Fruit fly (Drosophila melanogaster) S2 (cell line): ENCODE measurements around the gene Klp10A.
A peak's percentile ranks its signal among the peaks of the same experiment; 100 is the strongest.
"Not testable (repeated sequence)": the region's sequence is repeated elsewhere in the genome, so short reads cannot be mapped to it uniquely, and the experiment has no call there.

Experiments used
- CG8478 ChIP-seq: fragments of >200 bp; optimal IDR thresholded peaks from 2 replicates; lab custom pipeline; 2018
- CTCF ChIP-seq, 2 experiments: fragments of >200 bp; optimal IDR thresholded peaks; 2 replicates each; lab custom pipeline; 2018

Gene Klp10A

DNA sequence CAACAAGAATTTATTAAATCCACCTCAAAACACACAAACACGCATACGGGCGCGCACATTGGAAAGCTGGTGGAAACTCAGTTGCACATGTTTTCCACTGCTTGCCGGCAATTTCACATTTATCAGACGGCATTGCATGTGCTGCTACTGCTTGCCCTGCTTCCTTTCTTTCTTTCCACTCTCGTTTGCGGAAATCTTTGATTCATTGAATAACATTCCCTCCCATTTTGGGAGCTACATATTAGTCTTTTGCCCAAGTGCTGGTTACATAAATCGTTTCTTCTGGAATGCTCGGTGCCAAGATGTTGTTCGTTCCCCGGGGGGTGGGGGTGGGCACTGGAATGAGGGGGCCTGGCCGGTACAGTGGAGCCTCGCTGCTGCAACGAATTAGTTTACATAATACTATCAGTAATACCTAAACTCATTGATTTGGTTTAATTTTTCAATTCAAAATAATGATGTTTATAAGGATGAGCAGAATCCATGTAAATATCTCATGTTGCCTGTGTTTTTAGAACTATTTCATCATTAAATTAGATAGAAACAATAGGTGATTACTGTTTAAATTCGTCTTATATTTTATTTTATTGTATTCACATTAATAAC lies 28.0 kb downstream of the Klp10A start:
- TF ChIP-seq CG8478 (lab: Kevin White, UChicago): no peak
- TF ChIP-seq CTCF (optimal IDR thresholded peaks at IDR 0.05; lab: Kevin White, UChicago): peak; percentile 40 to 49

DNA sequence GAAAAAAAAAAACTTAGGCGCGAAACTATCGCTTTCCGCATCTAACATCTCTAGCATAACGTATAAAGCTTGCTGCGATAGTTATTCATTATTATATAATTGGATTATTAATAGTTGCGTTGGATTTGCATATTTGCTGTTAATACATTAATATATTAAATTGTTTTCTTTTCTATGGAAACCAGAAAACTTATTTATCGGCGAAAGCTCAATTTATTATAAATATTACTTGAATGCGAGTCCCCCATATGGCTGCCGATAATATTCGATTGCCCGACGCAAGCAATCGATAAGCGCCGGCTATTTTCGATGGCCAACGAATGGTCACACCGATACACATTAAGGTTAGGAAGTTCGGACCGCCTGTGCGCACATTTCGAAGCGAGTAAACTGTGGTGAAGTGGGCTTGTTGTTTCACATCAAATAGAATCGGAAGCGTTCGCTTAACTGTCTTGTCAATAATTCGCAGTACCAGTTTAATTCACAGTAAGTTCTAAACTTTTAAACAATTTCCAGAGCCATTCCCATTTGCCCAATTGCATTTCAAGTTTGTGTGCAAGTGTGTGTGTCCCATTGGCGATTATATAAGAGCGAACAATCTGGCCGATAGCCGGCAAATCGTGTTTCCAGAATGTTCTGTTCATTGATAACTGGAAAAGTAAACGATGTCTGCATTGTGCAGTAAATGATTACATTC lies 28.6 kb downstream of the Klp10A start, which contains the start of gene Hsp60A:
Hsp60A (plus strand) TSS at position 335 of the 697 bp plus-strand sequence.
- TF ChIP-seq CG8478 (lab: Kevin White, UChicago): no peak
- no peak for TF ChIP-seq CTCF (optimal IDR thresholded peaks at IDR 0.05; lab: Kevin White, UChicago)

- TF ChIP-seq CG8478 (lab: Kevin White, UChicago); CTCF (optimal IDR thresholded peaks at IDR 0.05; lab: Kevin White, UChicago): not testable (repeated sequence)
Measured at dm6 chrX:11095973-11096372, 40.9 kb downstream of the Klp10A start, which contains the start of gene CG42249. Gene CG42249, plus strand, starts transcription at chrX:11096273.

dm6 chrX:11095276-11095675 lies 41.6 kb downstream of the Klp10A start:
- no peak for TF ChIP-seq CG8478 (lab: Kevin White, UChicago)
- TF ChIP-seq CTCF (optimal IDR thresholded peaks at IDR 0.05; lab: Kevin White, UChicago): no peak

DNA sequence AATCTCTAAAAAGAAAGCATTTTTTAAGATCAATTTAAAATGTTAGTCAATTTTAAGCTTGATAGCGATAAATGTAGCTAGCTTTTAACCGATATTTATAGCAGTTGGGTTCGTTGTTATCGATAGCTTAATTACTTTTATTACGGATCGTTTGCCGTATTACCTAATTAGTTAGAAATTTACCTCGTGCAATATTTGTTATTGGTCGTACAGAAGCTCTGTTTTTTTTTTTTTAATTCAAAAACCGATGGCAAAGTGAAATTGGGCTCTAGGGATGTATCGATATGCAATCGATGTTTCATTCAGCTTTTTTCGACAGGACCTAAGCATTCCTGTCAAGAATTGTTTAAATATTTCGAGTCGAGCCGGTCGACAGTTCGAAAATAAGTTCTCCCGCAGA lies 44.7 kb downstream of the Klp10A start, which contains the start of gene CG2061:
CG2061 (plus strand) TSS at position 292 of the 400 bp plus-strand sequence.
- TF ChIP-seq CTCF (optimal IDR thresholded peaks at IDR 0.05; lab: Kevin White, UChicago): no peak
- no peak for TF ChIP-seq CG8478 (lab: Kevin White, UChicago)

- no peak for TF ChIP-seq CG8478 (lab: Kevin White, UChicago)
- no peak for TF ChIP-seq CTCF (optimal IDR thresholded peaks at IDR 0.05; lab: Kevin White, UChicago)
Measured at dm6 chrX:11090161-11090560, 46.8 kb downstream of the Klp10A start, which contains the start of gene CG2076. Gene CG2076, plus strand, starts transcription at chrX:11090210.

dm6 chrX:11088778-11089340 lies 48.1 kb downstream of the Klp10A start, which contains the start of gene Vago:
Gene Vago, plus strand, starts transcription at chrX:11089290.
- TF ChIP-seq CTCF (optimal IDR thresholded peaks at IDR 0.05; lab: Kevin White, UChicago) (no peak), CG8478 (lab: Kevin White, UChicago) (no peak)

DNA sequence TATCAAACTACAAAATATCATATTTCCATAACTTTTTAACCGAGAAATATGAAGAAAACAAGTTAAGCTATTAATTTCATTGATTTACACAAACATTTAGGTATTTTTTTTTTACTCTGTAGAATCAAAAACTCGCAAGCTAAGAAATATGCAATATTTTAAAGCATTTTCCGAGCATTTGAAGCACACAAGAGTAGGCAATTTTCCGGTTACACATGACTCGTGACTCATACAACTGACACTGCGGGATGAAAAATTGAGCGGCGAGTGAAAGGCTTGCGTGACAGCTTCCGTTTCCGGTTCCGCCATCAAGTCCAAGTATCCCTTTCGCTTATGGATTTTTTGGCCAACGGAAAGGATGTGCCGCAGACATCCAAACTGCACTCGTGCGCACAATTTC lies 49.5 kb downstream of the Klp10A start:
- TF ChIP-seq CTCF (optimal IDR thresholded peaks at IDR 0.05; lab: Kevin White, UChicago) (no peak), CG8478 (lab: Kevin White, UChicago) (no peak)

DNA sequence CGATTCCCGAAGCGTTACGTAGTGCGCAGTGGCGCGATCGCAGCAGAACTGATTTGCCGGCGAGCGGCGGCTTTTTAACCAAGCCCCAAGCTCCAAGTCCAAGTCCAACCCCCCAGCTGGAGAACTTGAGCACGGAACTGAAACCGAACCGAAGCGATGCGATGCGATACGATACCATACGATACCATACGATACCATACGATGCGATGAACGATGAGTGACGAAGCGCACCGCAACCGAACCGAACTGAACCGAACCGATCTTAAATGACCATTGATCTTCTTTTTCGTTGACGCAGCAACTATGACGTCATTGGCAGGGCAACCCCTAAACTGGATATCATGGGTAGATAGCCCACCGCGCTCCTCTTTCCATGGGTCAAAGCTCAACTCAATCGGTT lies 50.7 kb downstream of the Klp10A start, which contains the start of gene sev:
sev (minus strand) TSS at position 50 of the 400 bp plus-strand sequence.
- no peak for TF ChIP-seq CTCF (optimal IDR thresholded peaks at IDR 0.05; lab: Kevin White, UChicago)
- TF ChIP-seq CG8478 (lab: Kevin White, UChicago): no peak

DNA sequence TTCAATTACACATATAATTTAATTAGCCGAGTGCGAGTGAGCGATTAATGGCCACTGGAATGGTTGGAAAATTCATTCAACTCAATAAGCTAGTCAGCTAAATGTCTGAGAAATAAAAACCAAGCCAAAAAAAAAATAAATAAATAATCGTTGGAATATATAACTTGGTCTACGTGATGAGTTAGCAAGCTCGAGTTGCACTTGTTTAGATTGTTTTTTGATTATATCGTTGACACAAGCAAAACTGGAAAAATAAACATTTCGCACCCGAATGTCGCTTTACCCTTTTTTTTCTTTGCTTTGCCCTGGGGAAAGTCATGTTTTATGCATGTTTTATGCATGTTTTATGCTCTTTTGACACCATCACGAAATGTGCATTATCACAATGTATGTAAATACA lies 53.9 kb downstream of the Klp10A start:
- TF ChIP-seq CG8478 (lab: Kevin White, UChicago): no peak
- no peak for TF ChIP-seq CTCF (optimal IDR thresholded peaks at IDR 0.05; lab: Kevin White, UChicago)

dm6 chrX:11081834-11082233 lies 55.1 kb downstream of the Klp10A start:
- peak; percentile 75 to 77 for TF ChIP-seq CTCF (optimal IDR thresholded peaks at IDR 0.05; lab: Kevin White, UChicago)
- TF ChIP-seq CG8478 (lab: Kevin White, UChicago): no peak

- no peak for TF ChIP-seq CG8478 (lab: Kevin White, UChicago)
Measured at dm6 chrX:11081242-11081641, 55.7 kb downstream of the Klp10A start.
